Worm (Caenorhabditis elegans) whole organism, mixed stage, embryonic: ENCODE results near the gene K09E3.2.
A peak's percentile ranks its signal among the peaks of the same experiment; 100 is the strongest.

Experiments used
- M03D4.4 ChIP-seq: sonication (generic microtip); optimal IDR thresholded peaks from 2 replicates; lab custom pipeline; 2017; ENCODE audit warnings: mild to moderate bottlenecking, missing genetic modification characterization, missing compliant biosample characterization
- bed-3 ChIP-seq: fragments of 200-800 bp; sonication (Bioruptor generic); optimal IDR thresholded peaks from 3 replicates; lab custom pipeline; 2018; ENCODE audit warnings: mild to moderate bottlenecking, missing genetic modification characterization, moderate library complexity, missing compliant biosample characterization
- blmp-1 ChIP-seq: fragments of 150-350 bp; optimal IDR thresholded peaks from 2 replicates; lab custom pipeline; 2014; ENCODE audit warnings: missing biosample characterization, missing genetic modification characterization
- ceh-39 ChIP-seq: fragments of 150-350 bp; optimal IDR thresholded peaks from 2 replicates; lab custom pipeline; 2014; ENCODE audit warnings: missing biosample characterization, missing genetic modification characterization
- ceh-43 ChIP-seq: fragments of 200-800 bp; sonication (Bioruptor generic); optimal IDR thresholded peaks from 2 replicates; lab custom pipeline; 2018; ENCODE audit warnings: mild to moderate bottlenecking, missing genetic modification characterization, moderate library complexity, missing compliant biosample characterization
- ceh-83 ChIP-seq: fragments of 200-800 bp; sonication (Bioruptor generic); optimal IDR thresholded peaks from 2 replicates; lab custom pipeline; 2018; ENCODE audit warnings: mild to moderate bottlenecking, missing genetic modification characterization, missing compliant biosample characterization
- ces-1 ChIP-seq: fragments of 150-350 bp; optimal IDR thresholded peaks from 2 replicates; lab custom pipeline; 2014; ENCODE audit warnings: missing biosample characterization, missing genetic modification reagents, missing genetic modification characterization
- cnd-1 ChIP-seq: fragments of 200-800 bp; sonication (Bioruptor generic); optimal IDR thresholded peaks from 2 replicates; lab custom pipeline; 2018; ENCODE audit warnings: mild to moderate bottlenecking, missing genetic modification characterization, missing compliant biosample characterization
- drap-1 ChIP-seq: fragments of 200-800 bp; sonication (Bioruptor generic); optimal IDR thresholded peaks from 3 replicates; lab custom pipeline; 2018; ENCODE audit warnings: mild to moderate bottlenecking, missing genetic modification characterization, missing compliant biosample characterization
- elt-1 ChIP-seq: sonication (generic microtip); optimal IDR thresholded peaks from 2 replicates; lab custom pipeline; 2017; ENCODE audit warnings: missing genetic modification characterization, mild to moderate bottlenecking, missing compliant biosample characterization, antibody characterized with exemption, moderate library complexity, borderline replicate concordance; ENCODE audit not compliant: insufficient read depth
- elt-3 ChIP-seq: fragments of 150-350 bp; optimal IDR thresholded peaks from 2 replicates; lab custom pipeline; 2014; ENCODE audit warnings: missing biosample characterization, missing genetic modification characterization
- flh-1 ChIP-seq: fragments of 200-800 bp; sonication (Bioruptor generic); optimal IDR thresholded peaks from 2 replicates; lab custom pipeline; 2018; ENCODE audit warnings: mild to moderate bottlenecking, missing genetic modification characterization, moderate library complexity, missing compliant biosample characterization
- ham-2 ChIP-seq: fragments of 200-800 bp; sonication (Bioruptor generic); optimal IDR thresholded peaks from 2 replicates; lab custom pipeline; 2018; ENCODE audit warnings: mild to moderate bottlenecking, missing genetic modification characterization, missing compliant biosample characterization
- hlh-1 ChIP-seq: fragments of 150-350 bp; optimal IDR thresholded peaks from 2 replicates; lab custom pipeline; 2014; ENCODE audit warnings: missing biosample characterization, missing genetic modification reagents, missing genetic modification characterization
- lin-13 ChIP-seq: fragments of 150-350 bp; optimal IDR thresholded peaks from 2 replicates; lab custom pipeline; 2014; ENCODE audit warnings: missing biosample characterization, missing genetic modification characterization
- lin-32 ChIP-seq: fragments of 200-800 bp; sonication (Bioruptor generic); optimal IDR thresholded peaks from 2 replicates; lab custom pipeline; 2018; ENCODE audit warnings: mild to moderate bottlenecking, missing genetic modification characterization, missing compliant biosample characterization
- lsy-2 ChIP-seq: fragments of 150-350 bp; optimal IDR thresholded peaks from 2 replicates; lab custom pipeline; 2014; ENCODE audit warnings: missing biosample characterization, missing genetic modification characterization
- mab-5 ChIP-seq: fragments of 150-350 bp; optimal IDR thresholded peaks from 2 replicates; lab custom pipeline; 2014; ENCODE audit warnings: missing biosample characterization, missing genetic modification characterization
- mep-1 ChIP-seq: fragments of 150-350 bp; optimal IDR thresholded peaks from 2 replicates; lab custom pipeline; 2017; ENCODE audit warnings: missing biosample characterization, missing genetic modification reagents, missing genetic modification characterization, inconsistent platforms
- mls-2 ChIP-seq: sonication (generic microtip); optimal IDR thresholded peaks from 2 replicates; lab custom pipeline; 2016; ENCODE audit warnings: mild to moderate bottlenecking, missing genetic modification characterization, moderate library complexity, missing compliant biosample characterization
- nhr-12 ChIP-seq: fragments of 150-350 bp; optimal IDR thresholded peaks from 2 replicates; lab custom pipeline; 2014; ENCODE audit warnings: missing biosample characterization, missing genetic modification characterization
- nhr-2 ChIP-seq: fragments of 150-350 bp; optimal IDR thresholded peaks from 2 replicates; lab custom pipeline; 2014; ENCODE audit warnings: missing biosample characterization, missing genetic modification characterization
- nhr-237 ChIP-seq: fragments of 150-350 bp; optimal IDR thresholded peaks from 2 replicates; lab custom pipeline; 2014; ENCODE audit warnings: missing biosample characterization, missing genetic modification characterization
- nhr-28 ChIP-seq: fragments of 150-350 bp; optimal IDR thresholded peaks from 2 replicates; lab custom pipeline; 2014; ENCODE audit warnings: missing biosample characterization, missing genetic modification characterization
- nhr-76 ChIP-seq: sonication (generic microtip); optimal IDR thresholded peaks from 2 replicates; lab custom pipeline; 2017; ENCODE audit warnings: missing biosample characterization, missing genetic modification characterization
- pha-4 ChIP-seq: fragments of 150-350 bp; optimal IDR thresholded peaks from 2 replicates; lab custom pipeline; 2018; ENCODE audit warnings: missing biosample characterization, missing genetic modification reagents, missing genetic modification characterization
- sem-2 ChIP-seq: fragments of 200-800 bp; sonication (Bioruptor generic); optimal IDR thresholded peaks from 2 replicates; lab custom pipeline; 2018; ENCODE audit warnings: mild to moderate bottlenecking, missing genetic modification characterization, missing compliant biosample characterization
- snpc-4 ChIP-seq: fragments of 150-350 bp; optimal IDR thresholded peaks from 2 replicates; lab custom pipeline; 2014; ENCODE audit warnings: missing biosample characterization, missing genetic modification characterization
- sptf-1 ChIP-seq: sonication (generic microtip); optimal IDR thresholded peaks from 2 replicates; lab custom pipeline; 2017; ENCODE audit warnings: mild to moderate bottlenecking, missing genetic modification characterization, moderate library complexity, missing compliant biosample characterization
- tbx-8 ChIP-seq: fragments of 200-800 bp; sonication (Bioruptor generic); optimal IDR thresholded peaks from 2 replicates; lab custom pipeline; 2018; ENCODE audit warnings: mild to moderate bottlenecking, missing genetic modification characterization, moderate library complexity, missing compliant biosample characterization
- unc-120 ChIP-seq: sonication (generic microtip); optimal IDR thresholded peaks from 2 replicates; lab custom pipeline; 2017; ENCODE audit warnings: missing genetic modification characterization, missing compliant biosample characterization; ENCODE audit not compliant: poor library complexity, severe bottlenecking
- unc-39 ChIP-seq: fragments of 150-350 bp; optimal IDR thresholded peaks from 2 replicates; lab custom pipeline; 2014; ENCODE audit warnings: missing biosample characterization, missing genetic modification characterization
- unc-62 ChIP-seq: fragments of 150-350 bp; optimal IDR thresholded peaks from 2 replicates; lab custom pipeline; 2014; ENCODE audit warnings: missing biosample characterization, missing genetic modification reagents, missing genetic modification characterization
- zip-8 ChIP-seq: fragments of 150-350 bp; optimal IDR thresholded peaks from 2 replicates; lab custom pipeline; 2014; ENCODE audit warnings: missing biosample characterization, missing genetic modification characterization
- ztf-11 ChIP-seq: fragments of 150-350 bp; optimal IDR thresholded peaks from 2 replicates; lab custom pipeline; 2014; ENCODE audit warnings: missing biosample characterization, missing genetic modification characterization

The K09E3.2 gene

DNA sequence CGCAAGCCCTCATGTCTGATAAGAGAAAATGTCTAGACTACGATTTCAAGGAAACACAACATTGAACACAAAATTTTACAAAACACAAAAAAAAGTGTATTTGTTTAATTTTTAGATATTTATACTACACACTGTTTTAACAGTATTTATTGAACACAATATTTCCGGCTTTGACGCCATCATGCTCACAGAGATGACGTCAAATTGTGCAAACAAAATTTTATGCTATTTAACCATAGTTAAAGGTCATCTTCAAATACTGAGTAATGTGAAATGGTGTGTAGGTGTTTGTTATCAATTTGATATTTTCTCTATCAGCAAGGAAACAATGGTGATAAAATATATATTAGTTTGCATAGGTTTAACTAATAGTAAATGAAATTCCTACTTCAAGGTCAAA lies 29.1 kb downstream of the K09E3.2 start:
- no peak for TF ChIP-seq ceh-83 (GFP tag; lab: Kevin White, UChicago)
- no peak for TF ChIP-seq elt-1
- no peak for TF ChIP-seq ham-2 (GFP tag; lab: Kevin White, UChicago)
- TF ChIP-seq ces-1 (GFP tag; lab: Kevin White, UChicago), result no peak
- TF ChIP-seq elt-3, result no peak
- TF ChIP-seq nhr-76, result no peak
- TF ChIP-seq pha-4, result no peak
- TF ChIP-seq ztf-11 (tag; lab: Kevin White, UChicago), result no peak
- TF ChIP-seq unc-62 (GFP tag; lab: Kevin White, UChicago), result no peak
- no peak for TF ChIP-seq M03D4.4 (tag; lab: Kevin White, UChicago)
- no peak for TF ChIP-seq ceh-43 (GFP tag; lab: Kevin White, UChicago)

DNA sequence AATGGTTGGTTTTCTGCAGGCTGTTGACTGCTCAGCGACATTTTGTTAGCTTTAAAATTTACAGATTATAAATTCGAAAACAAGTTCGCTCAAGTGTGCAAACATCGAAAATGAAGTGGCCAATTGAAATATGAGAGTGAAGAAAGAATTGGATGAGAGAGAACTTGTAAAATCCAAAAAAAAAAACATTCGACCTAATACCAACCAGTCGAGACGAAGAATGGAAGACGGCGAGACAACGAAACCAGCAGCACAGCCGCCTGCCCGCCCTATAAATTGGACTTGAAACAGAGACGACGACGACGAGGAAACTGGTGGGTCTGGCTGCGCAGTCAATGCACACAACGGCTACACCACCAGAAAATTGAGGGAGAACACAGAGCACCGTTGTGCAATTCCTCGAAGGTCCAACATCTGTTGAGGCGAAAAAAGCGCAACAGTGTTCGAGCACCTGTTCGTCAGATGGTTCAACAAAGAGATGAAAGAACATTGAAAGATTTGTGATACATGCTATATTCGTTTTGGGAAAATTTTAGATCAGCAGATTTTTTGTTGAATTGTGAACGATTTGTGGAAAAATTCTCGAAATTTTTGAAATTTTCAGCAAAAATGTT lies 32.5 kb downstream of the K09E3.2 start, which contains the start of gene T23C6.4:
Gene T23C6.4, minus strand, starts transcription at position 51 of the 614 bp plus-strand sequence.
- TF ChIP-seq hlh-1 (tag; lab: Kevin White, UChicago) (peak; percentile 88), tbx-8 (GFP tag; lab: Kevin White, UChicago) (no peak), lin-32 (GFP tag; lab: Kevin White, UChicago) (peak; percentile 89), unc-62 (GFP tag; lab: Kevin White, UChicago) (no peak), ceh-39 (tag; lab: Kevin White, UChicago) (no peak), cnd-1 (tag; lab: Kevin White, UChicago) (peak; percentile 64)

DNA sequence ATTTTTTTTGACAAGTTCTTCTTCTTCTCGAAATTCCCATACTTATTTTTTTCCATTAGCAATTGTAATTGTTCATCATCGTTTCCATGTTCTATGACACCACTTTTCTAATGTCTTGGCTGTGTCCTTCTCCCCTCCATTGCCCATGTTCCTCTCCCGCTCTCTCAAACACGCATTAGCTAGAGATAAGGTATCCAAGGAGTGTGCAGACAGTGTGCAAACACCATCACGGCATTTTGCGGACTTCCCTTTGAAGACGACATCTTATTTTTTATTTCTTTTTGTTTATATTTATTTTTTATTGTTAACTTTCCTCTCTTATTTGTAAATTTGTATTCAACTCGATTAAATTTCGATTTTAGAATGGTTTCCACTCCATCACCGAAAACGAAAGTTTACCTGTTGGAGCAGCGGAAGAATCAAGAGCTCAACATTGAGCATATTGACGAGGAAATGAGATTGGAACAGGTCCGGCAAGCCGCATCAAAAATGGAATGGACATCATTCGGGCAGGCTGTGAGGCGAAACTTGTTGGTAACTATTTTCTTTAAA lies 33.8 kb downstream of the K09E3.2 start, which contains the start of gene mdt-1.2:
Gene mdt-1.2, plus strand, starts transcription at position 363 of the 552 bp plus-strand sequence.
- TF ChIP-seq blmp-1 (tag; lab: Kevin White, UChicago) (no peak), nhr-28 (tag; lab: Kevin White, UChicago) (no peak), ceh-39 (tag; lab: Kevin White, UChicago) (peak; percentile 60), elt-3 (no peak), lin-13 (tag; lab: Kevin White, UChicago) (peak; percentile 57), drap-1 (GFP tag; lab: Kevin White, UChicago) (no peak), nhr-2 (tag; lab: Kevin White, UChicago) (peak; percentile 22), unc-62 (GFP tag; lab: Kevin White, UChicago) (no peak), tbx-8 (GFP tag; lab: Kevin White, UChicago) (no peak), mab-5 (tag; lab: Kevin White, UChicago) (no peak), sem-2 (no peak), ztf-11 (tag; lab: Kevin White, UChicago) (no peak), ceh-43 (GFP tag; lab: Kevin White, UChicago) (no peak), unc-39 (no peak), unc-120 (tag; lab: Kevin White, UChicago) (peak; percentile 91), ceh-83 (GFP tag; lab: Kevin White, UChicago) (no peak), nhr-76 (no peak), hlh-1 (tag; lab: Kevin White, UChicago) (no peak), M03D4.4 (tag; lab: Kevin White, UChicago) (peak; percentile 36), mep-1 (tag; lab: Kevin White, UChicago) (peak; percentile 91), lin-32 (GFP tag; lab: Kevin White, UChicago) (no peak), nhr-237 (tag; lab: Kevin White, UChicago) (peak; percentile 42), ces-1 (GFP tag; lab: Kevin White, UChicago) (peak; percentile 83), ham-2 (GFP tag; lab: Kevin White, UChicago) (no peak), nhr-12 (tag; lab: Kevin White, UChicago) (no peak), snpc-4 (tag; lab: Kevin White, UChicago) (no peak), lsy-2 (tag; lab: Kevin White, UChicago) (peak; percentile 1), zip-8 (tag; lab: Kevin White, UChicago) (no peak), mls-2 (tag; lab: Kevin White, UChicago) (no peak), elt-1 (no peak), bed-3 (GFP tag; lab: Kevin White, UChicago) (no peak), flh-1 (GFP tag; lab: Kevin White, UChicago) (no peak), cnd-1 (tag; lab: Kevin White, UChicago) (peak; percentile 1), sptf-1 (tag; lab: Kevin White, UChicago) (peak; percentile 61), pha-4 (peak; percentile 83)
